Worm (Caenorhabditis elegans) whole organism, L3 larva: Measurements from ENCODE around the gene chil-13.

Experiments
- R02D3.7 ChIP-seq: fragments of 150-350 bp; optimal IDR thresholded peaks from 2 replicates; lab custom pipeline; 2014; ENCODE audit warnings: missing biosample characterization, missing genetic modification characterization
- ama-1 ChIP-seq: fragments of 150-350 bp; optimal IDR thresholded peaks from 2 replicates; lab custom pipeline; 2018
- ceh-82 ChIP-seq: fragments of 150-350 bp; optimal IDR thresholded peaks from 2 replicates; lab custom pipeline; 2014; ENCODE audit warnings: missing biosample characterization, missing genetic modification characterization
- elt-2 ChIP-seq: sonication (generic microtip); optimal IDR thresholded peaks from 2 replicates; lab custom pipeline; 2016; ENCODE audit warnings: missing genetic modification reagents, mild to moderate bottlenecking, missing genetic modification characterization, missing compliant biosample characterization
- fkh-10 ChIP-seq: sonication (generic microtip); optimal IDR thresholded peaks from 2 replicates; lab custom pipeline; 2017; ENCODE audit warnings: missing biosample characterization, missing genetic modification reagents, missing genetic modification characterization
- fos-1 ChIP-seq: fragments of 150-350 bp; optimal IDR thresholded peaks from 2 replicates; lab custom pipeline; 2014; ENCODE audit warnings: missing biosample characterization, missing genetic modification characterization
- nhr-12 ChIP-seq: fragments of 150-350 bp; optimal IDR thresholded peaks from 2 replicates; lab custom pipeline; 2014; ENCODE audit warnings: missing biosample characterization, missing genetic modification characterization
- nhr-237 ChIP-seq: fragments of 150-350 bp; optimal IDR thresholded peaks from 2 replicates; lab custom pipeline; 2014; ENCODE audit warnings: missing biosample characterization, missing genetic modification characterization
- nhr-43 ChIP-seq: sonication (generic microtip); optimal IDR thresholded peaks from 2 replicates; lab custom pipeline; 2016; ENCODE audit warnings: mild to moderate bottlenecking, missing genetic modification characterization, missing compliant biosample characterization; ENCODE audit not compliant: poor library complexity, severe bottlenecking
- nhr-76 ChIP-seq: fragments of 150-350 bp; sonication (generic microtip); optimal IDR thresholded peaks from 5 replicates; lab custom pipeline; 2014; ENCODE audit warnings: missing biosample characterization, missing genetic modification characterization
- nhr-77 ChIP-seq: fragments of 150-350 bp; optimal IDR thresholded peaks from 2 replicates; lab custom pipeline; 2014; ENCODE audit warnings: missing biosample characterization, missing genetic modification characterization
- skn-1 ChIP-seq: fragments of 150-350 bp; optimal IDR thresholded peaks from 2 replicates; lab custom pipeline; 2014; ENCODE audit warnings: missing biosample characterization, missing genetic modification characterization
- ztf-11 ChIP-seq: fragments of 150-350 bp; optimal IDR thresholded peaks from 2 replicates; lab custom pipeline; 2014; ENCODE audit warnings: missing biosample characterization, missing genetic modification characterization

DNA sequence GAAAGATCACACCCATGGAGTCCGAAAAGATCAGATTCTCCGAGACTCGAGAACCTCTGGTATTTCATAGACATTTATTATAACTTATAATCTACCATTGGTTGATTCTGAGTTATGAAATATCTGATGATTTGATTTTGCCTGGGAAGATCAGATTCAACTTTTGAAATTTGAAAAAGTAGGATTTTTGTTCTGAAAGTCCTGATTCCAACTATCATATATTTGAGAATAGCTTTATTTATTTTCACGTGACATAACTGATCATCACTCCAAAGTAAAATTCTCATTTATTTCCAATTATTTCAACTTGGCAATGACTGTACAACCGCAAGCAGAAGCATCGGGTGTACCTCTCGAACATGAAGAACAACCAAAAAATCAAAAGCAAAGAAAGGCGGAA is 38.4 kb downstream of the chil-13 start, which contains the start of gene Y51B9A.7:
- no peak for TF ChIP-seq nhr-12
- TF ChIP-seq R02D3.7 (tag; lab: Kevin White, UChicago), result no peak
- TF ChIP-seq ztf-11 (tag; lab: Kevin White, UChicago), result no peak
- TF ChIP-seq nhr-237 (tag; lab: Kevin White, UChicago), result no peak
- TF ChIP-seq nhr-76 (tag; lab: Kevin White, UChicago), result no peak
- no peak for TF ChIP-seq fkh-10 (GFP tag; lab: Kevin White, UChicago)
- no peak for TF ChIP-seq nhr-43
- TF ChIP-seq elt-2, result no peak
- no peak for TF ChIP-seq ceh-82 (tag; lab: Kevin White, UChicago)
- TF ChIP-seq fos-1, result no peak
- TF ChIP-seq nhr-77 (tag; lab: Kevin White, UChicago), result no peak
- no peak for TF ChIP-seq ama-1
- TF ChIP-seq skn-1 (tag; lab: Kevin White, UChicago), result no peak
